Fruit fly (Drosophila melanogaster) whole organism, embryonic: ENCODE measurements around the gene Frmd5.
A peak's percentile ranks its signal among the peaks of the same experiment; 100 is the strongest.

ENCODE experiments used
- Abd-B ChIP-seq: fragments of 200-800 bp; sonication (Bioruptor generic); optimal IDR thresholded peaks from 2 replicates; lab custom pipeline; 2018; ENCODE audit warnings: missing biosample characterization, mild to moderate bottlenecking, missing genetic modification characterization, moderate library complexity
- Bdp1 ChIP-seq: fragments of 200-800 bp; sonication (Bioruptor generic); optimal IDR thresholded peaks from 3 replicates; lab custom pipeline; 2016; ENCODE audit warnings: missing biosample characterization, missing genetic modification characterization
- BtbVII ChIP-seq: fragments of 200-800 bp; sonication (Bioruptor generic); optimal IDR thresholded peaks from 3 replicates; lab custom pipeline; 2017; ENCODE audit warnings: missing biosample characterization, mild to moderate bottlenecking, missing genetic modification characterization
- CG10366 ChIP-seq: fragments of 200-800 bp; sonication (Bioruptor generic); IDR thresholded peaks from 2 replicates; pipeline ENCODE4 v1.3.6; 2022; ENCODE audit warnings: missing biosample characterization, missing genetic modification characterization
- CG14667 ChIP-seq: fragments of 200-800 bp; sonication (Bioruptor generic); IDR thresholded peaks from 2 replicates; pipeline ENCODE4 v1.3.6; 2022; ENCODE audit warnings: missing biosample characterization, missing genetic modification characterization
- CG15269 ChIP-seq: fragments of 200-800 bp; sonication (Bioruptor generic); optimal IDR thresholded peaks from 2 replicates; lab custom pipeline; 2018; ENCODE audit warnings: missing biosample characterization, mild to moderate bottlenecking, missing genetic modification characterization, moderate library complexity
- CG15514 ChIP-seq: fragments of 200-800 bp; sonication (Bioruptor generic); optimal IDR thresholded peaks from 3 replicates; lab custom pipeline; 2017; ENCODE audit warnings: missing biosample characterization, missing genetic modification characterization, mild to moderate bottlenecking, moderate library complexity, missing genetic modification reagents
- CG17361 ChIP-seq: fragments of 200-800 bp; sonication (Bioruptor generic); IDR thresholded peaks from 3 replicates; pipeline ENCODE4 v1.3.6; 2022; ENCODE audit warnings: missing biosample characterization, missing genetic modification characterization
- CG17568 ChIP-seq: fragments of 200-800 bp; sonication (Bioruptor generic); optimal IDR thresholded peaks from 2 replicates; lab custom pipeline; 2018; ENCODE audit warnings: missing biosample characterization, mild to moderate bottlenecking, missing genetic modification characterization, moderate library complexity
- CG1832 ChIP-seq: fragments of 200-800 bp; sonication (Bioruptor generic); optimal IDR thresholded peaks from 2 replicates; lab custom pipeline; 2017; ENCODE audit warnings: missing biosample characterization, mild to moderate bottlenecking, missing genetic modification characterization, inconsistent platforms
- CG2202 ChIP-seq: fragments of 200-800 bp; sonication (Bioruptor generic); optimal IDR thresholded peaks from 2 replicates; lab custom pipeline; 2018; ENCODE audit warnings: missing biosample characterization, mild to moderate bottlenecking, missing genetic modification characterization
- CG4404 ChIP-seq: fragments of 200-800 bp; sonication (Bioruptor generic); IDR thresholded peaks from 2 replicates; pipeline ENCODE4 v1.3.6; 2022; ENCODE audit warnings: missing biosample characterization, missing genetic modification characterization
- CG4617 ChIP-seq: fragments of 200-800 bp; sonication (Bioruptor generic); optimal IDR thresholded peaks from 3 replicates; lab custom pipeline; 2016; ENCODE audit warnings: missing biosample characterization, missing genetic modification characterization, borderline replicate concordance
- CG7786 ChIP-seq: fragments of 200-800 bp; sonication (Bioruptor generic); optimal IDR thresholded peaks from 2 replicates; lab custom pipeline; 2016; ENCODE audit warnings: missing biosample characterization, missing genetic modification characterization
- CG7987 ChIP-seq: fragments of 200-800 bp; sonication (Bioruptor generic); optimal IDR thresholded peaks from 2 replicates; lab custom pipeline; 2018; ENCODE audit warnings: missing biosample characterization, mild to moderate bottlenecking, missing genetic modification characterization, moderate library complexity
- CG8478 ChIP-seq: fragments of >200 bp; optimal IDR thresholded peaks from 2 replicates; lab custom pipeline; 2018
- CG9215 ChIP-seq: fragments of 200-800 bp; sonication (Bioruptor generic); IDR thresholded peaks from 2 replicates; pipeline ENCODE4 v1.3.6; 2022; ENCODE audit warnings: missing biosample characterization, missing genetic modification characterization
- Dbx ChIP-seq: fragments of 200-800 bp; sonication (Bioruptor generic); IDR thresholded peaks from 3 replicates; pipeline ENCODE4 v1.3.6; 2022; ENCODE audit warnings: missing biosample characterization, missing genetic modification characterization
- Hr3 ChIP-seq: fragments of 200-800 bp; sonication (Bioruptor generic); optimal IDR thresholded peaks from 3 replicates; lab custom pipeline; 2016; ENCODE audit warnings: missing biosample characterization, missing genetic modification characterization
- Myb ChIP-seq: fragments of 200-800 bp; sonication (Bioruptor generic); optimal IDR thresholded peaks from 2 replicates; lab custom pipeline; 2016; ENCODE audit warnings: missing biosample characterization, missing genetic modification characterization
- Neu2 ChIP-seq: fragments of 200-800 bp; sonication (Bioruptor generic); optimal IDR thresholded peaks from 3 replicates; lab custom pipeline; 2016; ENCODE audit warnings: missing biosample characterization, missing genetic modification characterization, borderline replicate concordance
- PHDP ChIP-seq: fragments of 200-800 bp; sonication (Bioruptor generic); optimal IDR thresholded peaks from 3 replicates; lab custom pipeline; 2018; ENCODE audit warnings: missing biosample characterization, mild to moderate bottlenecking, missing genetic modification characterization, moderate library complexity
- TFAM ChIP-seq: fragments of 200-800 bp; sonication (Bioruptor generic); optimal IDR thresholded peaks from 2 replicates; lab custom pipeline; 2017; ENCODE audit warnings: missing biosample characterization, missing genetic modification characterization, inconsistent platforms
- Usf ChIP-seq: fragments of 200-800 bp; sonication (Bioruptor generic); optimal IDR thresholded peaks from 2 replicates; lab custom pipeline; 2017; ENCODE audit warnings: missing genotype, missing biosample characterization, missing genetic modification characterization
- YL-1 ChIP-seq: fragments of 200-800 bp; sonication (Bioruptor generic); optimal IDR thresholded peaks from 3 replicates; lab custom pipeline; 2017; ENCODE audit warnings: missing biosample characterization, mild to moderate bottlenecking, missing genetic modification characterization
- bowl ChIP-seq: fragments of 200-800 bp; sonication (Bioruptor generic); IDR thresholded peaks from 2 replicates; pipeline ENCODE4 v1.3.6; 2022; ENCODE audit warnings: missing biosample characterization, missing genetic modification characterization
- chm ChIP-seq: fragments of 200-800 bp; sonication (Bioruptor generic); IDR thresholded peaks from 2 replicates; pipeline ENCODE4 v1.3.6; 2022; ENCODE audit warnings: missing biosample characterization, missing genetic modification characterization
- ci ChIP-seq: fragments of 200-800 bp; sonication (Bioruptor generic); IDR thresholded peaks from 3 replicates; pipeline ENCODE4 v1.3.6; 2022; ENCODE audit warnings: missing biosample characterization, missing genetic modification characterization
- croc ChIP-seq: fragments of 200-800 bp; sonication (Bioruptor generic); conservative IDR thresholded peaks from 3 replicates; pipeline ENCODE4 v1.3.6; 2022; ENCODE audit warnings: missing biosample characterization, missing genetic modification characterization
- dan ChIP-seq: fragments of 200-800 bp; sonication (Bioruptor generic); IDR thresholded peaks from 2 replicates; pipeline ENCODE4 v1.3.6; 2022; ENCODE audit warnings: missing biosample characterization, missing genetic modification characterization
- dmrt11E ChIP-seq: fragments of 200-800 bp; sonication (Bioruptor generic); optimal IDR thresholded peaks from 3 replicates; lab custom pipeline; 2018; ENCODE audit warnings: missing biosample characterization, mild to moderate bottlenecking, missing genetic modification characterization, moderate library complexity
- emc ChIP-seq: fragments of 200-800 bp; sonication (Bioruptor generic); optimal IDR thresholded peaks from 2 replicates; lab custom pipeline; 2016; ENCODE audit warnings: missing biosample characterization, missing genetic modification characterization
- en ChIP-seq: fragments of 200-800 bp; sonication (Bioruptor generic); optimal IDR thresholded peaks from 2 replicates; lab custom pipeline; 2016; ENCODE audit warnings: missing biosample characterization, missing genetic modification characterization
- exex ChIP-seq: fragments of 200-800 bp; sonication (Bioruptor generic); optimal IDR thresholded peaks from 4 replicates; lab custom pipeline; 2018; ENCODE audit warnings: missing biosample characterization, mild to moderate bottlenecking, missing genetic modification characterization, moderate library complexity
- gem ChIP-seq: fragments of 200-800 bp; sonication (Bioruptor generic); optimal IDR thresholded peaks from 2 replicates; lab custom pipeline; 2019; ENCODE audit warnings: missing biosample characterization, mild to moderate bottlenecking, missing genetic modification characterization, moderate library complexity
- kni ChIP-seq: fragments of 200-800 bp; sonication (Bioruptor generic); optimal IDR thresholded peaks from 3 replicates; lab custom pipeline; 2017; ENCODE audit warnings: mild to moderate bottlenecking, missing biosample characterization, missing genetic modification reagents, missing genetic modification characterization
- knrl ChIP-seq: fragments of 200-800 bp; sonication (Bioruptor generic); IDR thresholded peaks from 3 replicates; pipeline ENCODE4 v1.3.6; 2022; ENCODE audit warnings: missing biosample characterization, missing genetic modification characterization; ENCODE audit not compliant: partially characterized antibody
- mirr ChIP-seq: fragments of 200-800 bp; sonication (Bioruptor generic); optimal IDR thresholded peaks from 3 replicates; lab custom pipeline; 2018; ENCODE audit warnings: missing biosample characterization, mild to moderate bottlenecking, missing genetic modification characterization
- nom ChIP-seq: fragments of 200-800 bp; sonication (Bioruptor generic); optimal IDR thresholded peaks from 2 replicates; lab custom pipeline; 2017; ENCODE audit warnings: missing biosample characterization, missing genetic modification characterization, mild to moderate bottlenecking, moderate library complexity, missing genetic modification reagents
- oc ChIP-seq: fragments of 200-800 bp; sonication (Bioruptor generic); optimal IDR thresholded peaks from 2 replicates; lab custom pipeline; 2018; ENCODE audit warnings: missing biosample characterization, mild to moderate bottlenecking, missing genetic modification characterization, moderate library complexity
- p53 ChIP-seq: fragments of 200-800 bp; sonication (Bioruptor generic); optimal IDR thresholded peaks from 2 replicates; lab custom pipeline; 2016; ENCODE audit warnings: missing biosample characterization, missing genetic modification characterization
- pb ChIP-seq: fragments of 200-800 bp; sonication (Bioruptor generic); optimal IDR thresholded peaks from 3 replicates; lab custom pipeline; 2016; ENCODE audit warnings: missing biosample characterization, missing genetic modification characterization
- pita ChIP-seq: fragments of 200-800 bp; sonication (Bioruptor generic); optimal IDR thresholded peaks from 2 replicates; lab custom pipeline; 2017; ENCODE audit warnings: missing biosample characterization, mild to moderate bottlenecking, missing genetic modification characterization
- pros ChIP-seq: fragments of 200-800 bp; sonication (Bioruptor generic); optimal IDR thresholded peaks from 3 replicates; lab custom pipeline; 2019; ENCODE audit warnings: missing biosample characterization, mild to moderate bottlenecking, missing genetic modification characterization, moderate library complexity
- pzg ChIP-seq: fragments of 200-800 bp; sonication (Bioruptor generic); optimal IDR thresholded peaks from 3 replicates; lab custom pipeline; 2018; ENCODE audit warnings: missing biosample characterization, mild to moderate bottlenecking, missing genetic modification characterization, moderate library complexity
- slbo ChIP-seq: fragments of 200-800 bp; sonication (Bioruptor generic); IDR thresholded peaks from 2 replicates; pipeline ENCODE4 v1.3.6; 2022; ENCODE audit warnings: missing biosample characterization, missing genetic modification characterization
- slp2 ChIP-seq: fragments of 200-800 bp; sonication (Bioruptor generic); optimal IDR thresholded peaks from 2 replicates; lab custom pipeline; 2016; ENCODE audit warnings: missing biosample characterization, missing genetic modification characterization
- sob ChIP-seq: fragments of 200-800 bp; sonication (Bioruptor generic); IDR thresholded peaks from 2 replicates; pipeline ENCODE4 v1.3.6; 2022; ENCODE audit warnings: missing biosample characterization, missing genetic modification characterization
- stc ChIP-seq: fragments of 200-800 bp; sonication (Bioruptor generic); IDR thresholded peaks from 2 replicates; pipeline ENCODE4 v1.3.6; 2022; ENCODE audit warnings: missing biosample characterization, missing genetic modification characterization
- tin ChIP-seq: fragments of 200-800 bp; sonication (Bioruptor generic); optimal IDR thresholded peaks from 3 replicates; lab custom pipeline; 2016; ENCODE audit warnings: missing biosample characterization, missing genetic modification characterization

The Frmd5 gene

DNA sequence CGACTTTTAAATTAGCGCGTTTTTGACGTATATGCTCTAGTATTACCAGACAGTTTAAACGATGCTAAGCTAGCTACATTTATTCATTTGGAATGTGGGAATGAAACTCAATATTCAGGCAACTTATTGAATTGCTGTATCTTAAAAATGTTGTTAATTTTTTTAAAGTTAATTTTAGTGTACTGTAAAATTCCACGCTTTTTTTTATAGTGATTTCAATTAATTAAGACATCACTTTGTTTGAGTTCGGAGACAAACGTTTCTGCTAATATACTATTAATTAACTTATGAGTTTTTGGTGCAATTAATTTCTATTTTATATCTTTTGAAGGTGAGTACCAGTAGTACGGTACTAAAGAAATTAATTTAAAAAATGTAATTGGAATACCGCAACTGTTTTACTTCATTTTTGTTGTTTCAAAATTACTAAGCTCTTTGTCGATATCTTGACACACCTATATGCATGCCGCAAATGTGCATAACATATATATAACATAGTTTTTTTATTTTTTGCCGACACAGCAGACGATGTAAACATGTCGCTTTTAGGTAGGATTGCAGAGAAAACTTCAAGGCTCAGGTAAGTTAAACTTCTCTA is 42.1 kb downstream of the Frmd5 start, which contains the start of the genes Cdk1 and mRpS7 (continued):
- peak; percentile 71 for TF ChIP-seq dmrt11E (tag; lab: Kevin White, UChicago)
- no peak for TF ChIP-seq kni (GFP tag; lab: Kevin White, UChicago)
- no peak for TF ChIP-seq pros (GFP tag; lab: Kevin White, UChicago)
- peak; percentile 48 for TF ChIP-seq CG4404 (GFP tag; lab: Robert Waterston, UW)
- peak; percentile 78 for TF ChIP-seq slbo (GFP tag; lab: Robert Waterston, UW)
- no peak for TF ChIP-seq dan (GFP tag; lab: Robert Waterston, UW)
- peak; percentile 68 for TF ChIP-seq chm (GFP tag; lab: Robert Waterston, UW)
- TF ChIP-seq CG9215 (GFP tag; lab: Robert Waterston, UW), result no peak
- no peak for TF ChIP-seq en (GFP tag; lab: Kevin White, UChicago)
- TF ChIP-seq pzg (GFP tag; lab: Kevin White, UChicago), result peak; percentile 47
- TF ChIP-seq CG7786 (GFP tag; lab: Kevin White, UChicago), result peak; percentile 47
- TF ChIP-seq knrl (GFP tag; lab: Robert Waterston, UW), result no peak
- TF ChIP-seq ci (GFP tag; lab: Robert Waterston, UW), result peak; percentile 82; the same call in 2 of the 3 replicates
- TF ChIP-seq emc (GFP tag; lab: Kevin White, UChicago), result no peak
- TF ChIP-seq oc (tag; lab: Kevin White, UChicago), result no peak
- peak; percentile 40 for TF ChIP-seq Usf (GFP tag; lab: Kevin White, UChicago)
- no peak for TF ChIP-seq bowl
- TF ChIP-seq Abd-B (GFP tag; lab: Kevin White, UChicago), result no peak
- peak; percentile 39 for TF ChIP-seq exex
- no peak for TF ChIP-seq CG8478
- TF ChIP-seq p53 (GFP tag; lab: Kevin White, UChicago), result no peak
- peak; percentile 15; the same call in 1 of the 2 replicates for TF ChIP-seq stc (GFP tag; lab: Robert Waterston, UW)
- no peak for TF ChIP-seq pita (GFP tag; lab: Kevin White, UChicago)
- TF ChIP-seq Hr3 (GFP tag; lab: Kevin White, UChicago), result peak; percentile 80
- TF ChIP-seq gem, result peak; percentile 90
- no peak for TF ChIP-seq mirr (GFP tag; lab: Kevin White, UChicago)
- TF ChIP-seq CG4617 (GFP tag; lab: Kevin White, UChicago), result peak; percentile 23
- TF ChIP-seq CG2202 (tag; lab: Kevin White, UChicago), result no peak
- peak; percentile 40 for TF ChIP-seq Myb (GFP tag; lab: Kevin White, UChicago)
- peak; percentile 57 for TF ChIP-seq croc (GFP tag; lab: Robert Waterston, UW)
- peak; percentile 68 for TF ChIP-seq CG15514 (GFP tag; lab: Kevin White, UChicago)
- no peak for TF ChIP-seq Neu2 (GFP tag; lab: Kevin White, UChicago)
- TF ChIP-seq tin (GFP tag; lab: Kevin White, UChicago), result peak; percentile 66
- no peak; the same call in 1 of the 2 replicates for TF ChIP-seq CG14667
- TF ChIP-seq CG7987, result no peak
- TF ChIP-seq CG17568 (GFP tag; lab: Kevin White, UChicago), result no peak
- TF ChIP-seq Bdp1 (GFP tag; lab: Kevin White, UChicago), result no peak
- TF ChIP-seq Dbx, result peak; percentile 63; the same call in 2 of the 3 replicates
- no peak for TF ChIP-seq nom
- TF ChIP-seq CG1832 (GFP tag; lab: Kevin White, UChicago), result no peak
- peak; percentile 81 for TF ChIP-seq PHDP (tag; lab: Kevin White, UChicago)
- TF ChIP-seq BtbVII (GFP tag; lab: Kevin White, UChicago), result peak; percentile 28
- peak; percentile 92 for TF ChIP-seq CG17361 (GFP tag; lab: Robert Waterston, UW)
- peak; percentile 54; the same call in 1 of the 2 replicates for TF ChIP-seq sob
- peak; percentile 69; the same call in 1 of the 2 replicates for TF ChIP-seq CG10366 (GFP tag; lab: Robert Waterston, UW)
- TF ChIP-seq pb (GFP tag; lab: Kevin White, UChicago), result no peak
- TF ChIP-seq TFAM (GFP tag; lab: Kevin White, UChicago), result no peak
- TF ChIP-seq YL-1 (GFP tag; lab: Kevin White, UChicago), result peak; percentile 26
- peak; percentile 83 for TF ChIP-seq CG15269
- TF ChIP-seq slp2 (GFP tag; lab: Kevin White, UChicago), result peak; percentile 50
